Worm (Caenorhabditis elegans) whole organism, midembryonic: ENCODE measurements around the gene srab-26.

Experiments
- T22C8.4 ChIP-seq: fragments of 200-800 bp; sonication (Bioruptor generic); IDR thresholded peaks from 2 replicates; pipeline ENCODE4 v1.3.6; 2022; ENCODE audit warnings: missing genetic modification characterization, missing compliant biosample characterization
- cog-1 ChIP-seq: sonication (generic microtip); optimal IDR thresholded peaks from 2 replicates; lab custom pipeline; 2016; ENCODE audit warnings: missing genetic modification characterization, missing compliant biosample characterization
- flt-1 ChIP-seq: fragments of 200-800 bp; sonication (Bioruptor generic); IDR thresholded peaks from 2 replicates; pipeline ENCODE4 v1.3.6; 2022; ENCODE audit warnings: missing genetic modification characterization, missing compliant biosample characterization
- klf-2 ChIP-seq: fragments of 200-800 bp; sonication (Bioruptor generic); conservative IDR thresholded peaks from 2 replicates; pipeline ENCODE4 v1.3.6; 2022; ENCODE audit warnings: missing genetic modification reagents, missing genetic modification characterization, missing compliant biosample characterization
- med-1 ChIP-seq: sonication (generic microtip); optimal IDR thresholded peaks from 2 replicates; lab custom pipeline; 2017; ENCODE audit warnings: missing genetic modification characterization, mild to moderate bottlenecking, missing compliant biosample characterization, antibody characterized with exemption, missing genetic modification reagents; ENCODE audit not compliant: insufficient read depth
- ref-1 ChIP-seq: fragments of 200-800 bp; sonication (Bioruptor generic); conservative IDR thresholded peaks from 2 replicates; pipeline ENCODE4 v1.3.6; 2022; ENCODE audit warnings: missing genetic modification reagents, missing genetic modification characterization, missing compliant biosample characterization
- ztf-23 ChIP-seq: fragments of 200-800 bp; sonication (Bioruptor generic); IDR thresholded peaks from 2 replicates; pipeline ENCODE4 v1.3.6; 2022; ENCODE audit warnings: missing genetic modification reagents, missing genetic modification characterization, missing compliant biosample characterization
- ztf-29 ChIP-seq: fragments of 200-800 bp; sonication (Bioruptor generic); IDR thresholded peaks from 2 replicates; pipeline ENCODE4 v1.3.6; 2022; ENCODE audit warnings: missing genetic modification reagents, missing genetic modification characterization, missing compliant biosample characterization

ce11 chrV:9889629-9890028, 10.3 kb upstream of the srab-26 start, which contains the start of gene fshr-1:
- TF ChIP-seq T22C8.4 (GFP tag; lab: Robert Waterston, UW) (no peak), ztf-29 (GFP tag; lab: Robert Waterston, UW) (no peak), ztf-23 (GFP tag; lab: Robert Waterston, UW) (no peak), ref-1 (GFP tag; lab: Robert Waterston, UW) (no peak), cog-1 (tag; lab: Kevin White, UChicago) (no peak), klf-2 (GFP tag; lab: Robert Waterston, UW) (no peak), flt-1 (GFP tag; lab: Robert Waterston, UW) (no peak), med-1 (GFP tag; lab: Kevin White, UChicago) (no peak)
